Fruit fly (Drosophila melanogaster) whole organism, embryonic: ENCODE data around the gene CG32074.

Experiments used
- Awh ChIP-seq: fragments of 200-800 bp; sonication (Bioruptor generic); IDR thresholded peaks from 2 replicates; pipeline ENCODE4, ENCODE4 v1.3.6; 2022; ENCODE audit warnings: missing biosample characterization, missing genetic modification characterization
- BEAF-32 ChIP-seq: fragments of 200-800 bp; sonication (Bioruptor generic); optimal IDR thresholded peaks from 3 replicates; lab custom pipeline; 2017; ENCODE audit warnings: missing biosample characterization, missing genetic modification characterization, mild to moderate bottlenecking, moderate library complexity, missing genetic modification reagents
- Bgb ChIP-seq: fragments of 200-800 bp; sonication (Bioruptor generic); IDR thresholded peaks from 2 replicates; pipeline ENCODE4 v1.3.6; 2022; ENCODE audit warnings: missing biosample characterization, missing genetic modification characterization; ENCODE audit not compliant: partially characterized antibody
- CG10366 ChIP-seq: fragments of 200-800 bp; sonication (Bioruptor generic); IDR thresholded peaks from 2 replicates; pipeline ENCODE4 v1.3.6; 2022; ENCODE audit warnings: missing biosample characterization, missing genetic modification characterization
- CG11696 ChIP-seq: fragments of 200-800 bp; sonication (Bioruptor generic); IDR thresholded peaks from 2 replicates; pipeline ENCODE4 v1.3.6; 2022; ENCODE audit warnings: missing biosample characterization, missing genetic modification characterization
- CG12391 ChIP-seq: fragments of 200-800 bp; sonication (Bioruptor generic); optimal IDR thresholded peaks from 3 replicates; lab custom pipeline; 2018; ENCODE audit warnings: missing biosample characterization, mild to moderate bottlenecking, missing genetic modification characterization, moderate library complexity
- CG12744 ChIP-seq: fragments of 200-800 bp; sonication (Bioruptor generic); optimal IDR thresholded peaks from 2 replicates; lab custom pipeline; 2016; ENCODE audit warnings: missing biosample characterization, missing genetic modification characterization
- CG13296 ChIP-seq: fragments of 200-800 bp; sonication (Bioruptor generic); optimal IDR thresholded peaks from 3 replicates; lab custom pipeline; 2018; ENCODE audit warnings: missing biosample characterization, mild to moderate bottlenecking, missing genetic modification characterization
- CG14050 ChIP-seq: fragments of 200-800 bp; sonication (Bioruptor generic); IDR thresholded peaks from 3 replicates; pipeline ENCODE4 v1.3.6; 2022; ENCODE audit warnings: missing biosample characterization, missing genetic modification characterization
- CG1602 ChIP-seq: fragments of 200-800 bp; sonication (Bioruptor generic); optimal IDR thresholded peaks from 3 replicates; lab custom pipeline; 2016; ENCODE audit warnings: missing biosample characterization, missing genetic modification characterization
- CG17612 ChIP-seq: fragments of 200-800 bp; sonication (Bioruptor generic); IDR thresholded peaks from 2 replicates; pipeline ENCODE4 v1.3.6; 2022; ENCODE audit warnings: missing biosample characterization, missing genetic modification characterization
- CG18262 ChIP-seq: fragments of 200-800 bp; optimal IDR thresholded peaks from 3 replicates; lab custom pipeline; 2019; ENCODE audit warnings: missing biosample characterization, mild to moderate bottlenecking, missing genetic modification characterization, moderate library complexity
- CG2120 ChIP-seq: fragments of 200-800 bp; sonication (Bioruptor generic); optimal IDR thresholded peaks from 3 replicates; lab custom pipeline; 2016; ENCODE audit warnings: missing biosample characterization, missing genetic modification characterization
- CG2199 ChIP-seq: fragments of 200-800 bp; sonication (Bioruptor generic); IDR thresholded peaks from 3 replicates; pipeline ENCODE4 v1.3.6; 2022; ENCODE audit warnings: missing biosample characterization, missing genetic modification characterization
- CG3995 ChIP-seq: fragments of 200-800 bp; sonication (Bioruptor generic); optimal IDR thresholded peaks from 3 replicates; lab custom pipeline; 2016; ENCODE audit warnings: missing biosample characterization, missing genetic modification characterization
- CG6175 ChIP-seq: fragments of 200-800 bp; sonication (Bioruptor generic); IDR thresholded peaks from 3 replicates; pipeline ENCODE4 v1.3.6; 2022; ENCODE audit warnings: missing biosample characterization, missing genetic modification characterization
- CG6683 ChIP-seq: fragments of 200-800 bp; sonication (Bioruptor generic); optimal IDR thresholded peaks from 2 replicates; lab custom pipeline; 2017; ENCODE audit warnings: missing biosample characterization, mild to moderate bottlenecking, missing genetic modification characterization, missing genetic modification reagents
- CG7786 ChIP-seq: fragments of 200-800 bp; sonication (Bioruptor generic); optimal IDR thresholded peaks from 2 replicates; lab custom pipeline; 2016; ENCODE audit warnings: missing biosample characterization, missing genetic modification characterization
- CTCF ChIP-seq: fragments of 200-800 bp; sonication (Bioruptor generic); optimal IDR thresholded peaks from 2 replicates; lab custom pipeline; 2017; ENCODE audit warnings: missing biosample characterization, mild to moderate bottlenecking, missing genetic modification characterization, moderate library complexity
- Dp ChIP-seq: fragments of 200-800 bp; sonication (Bioruptor generic); optimal IDR thresholded peaks from 2 replicates; lab custom pipeline; 2018; ENCODE audit warnings: missing biosample characterization, mild to moderate bottlenecking, missing genetic modification characterization, moderate library complexity
- Ets97D ChIP-seq: fragments of 200-800 bp; sonication (Bioruptor generic); optimal IDR thresholded peaks from 3 replicates; lab custom pipeline; 2016; ENCODE audit warnings: missing biosample characterization, missing genetic modification characterization
- Fer1 ChIP-seq: fragments of 200-800 bp; sonication (Bioruptor generic); optimal IDR thresholded peaks from 2 replicates; lab custom pipeline; 2017; ENCODE audit warnings: missing biosample characterization, mild to moderate bottlenecking, missing genetic modification characterization
- Gsc ChIP-seq: fragments of 200-800 bp; sonication (Bioruptor generic); IDR thresholded peaks from 2 replicates; pipeline ENCODE4 v1.3.6; 2022; ENCODE audit warnings: missing biosample characterization, missing genetic modification characterization
- HLH3B ChIP-seq: fragments of 200-800 bp; sonication (Bioruptor generic); IDR thresholded peaks from 2 replicates; pipeline ENCODE4 v1.3.6; 2022; ENCODE audit warnings: missing biosample characterization, missing genetic modification characterization
- Hr78 ChIP-seq, 2 experiments: fragments of 200-800 bp in 1 of 2; fragments of >200 bp in 1 of 2; sonication (Bioruptor generic) in 1 of 2; optimal IDR thresholded peaks; 2 replicates each; lab custom pipeline; 2017 to 2019; ENCODE audit warnings: missing biosample characterization in 2 of 2, missing genetic modification characterization in 2 of 2, mild to moderate bottlenecking in 1 of 2, moderate library complexity in 1 of 2
- Lim3 ChIP-seq: fragments of 200-800 bp; sonication (Bioruptor generic); IDR thresholded peaks from 2 replicates; pipeline ENCODE4 v1.3.6; 2022; ENCODE audit warnings: missing biosample characterization, missing genetic modification characterization
- MBD-R2 ChIP-seq: fragments of 200-800 bp; sonication (Bioruptor generic); IDR thresholded peaks from 2 replicates; pipeline ENCODE4 v1.3.6; 2022; ENCODE audit warnings: missing biosample characterization, missing genetic modification characterization
- MESR4 ChIP-seq: fragments of 200-800 bp; sonication (Bioruptor generic); optimal IDR thresholded peaks from 2 replicates; lab custom pipeline; 2018; ENCODE audit warnings: missing biosample characterization, mild to moderate bottlenecking, missing genetic modification characterization, moderate library complexity
- Med ChIP-seq: fragments of 200-800 bp; sonication (Bioruptor generic); peaks from one replicate; lab custom pipeline; 2016; ENCODE audit warnings: missing biosample characterization, missing genetic modification characterization, mild to moderate bottlenecking, inconsistent platforms, moderate library complexity
- Meics ChIP-seq: fragments of 200-800 bp; sonication (Bioruptor generic); optimal IDR thresholded peaks from 2 replicates; lab custom pipeline; 2017; ENCODE audit warnings: missing biosample characterization, mild to moderate bottlenecking, missing genetic modification characterization
- Sin3A ChIP-seq: fragments of >200 bp; optimal IDR thresholded peaks from 2 replicates; lab custom pipeline; 2018
- Sry-δ ChIP-seq: fragments of 200-800 bp; sonication (Bioruptor generic); optimal IDR thresholded peaks from 2 replicates; lab custom pipeline; 2016; ENCODE audit warnings: missing biosample characterization, missing genetic modification characterization
- Xrp1 ChIP-seq: fragments of 200-800 bp; sonication (Bioruptor generic); IDR thresholded peaks from 2 replicates; pipeline ENCODE4 v1.3.6; 2022; ENCODE audit warnings: missing biosample characterization, missing genetic modification characterization
- cg ChIP-seq: fragments of 200-800 bp; sonication (Bioruptor generic); optimal IDR thresholded peaks from 3 replicates; lab custom pipeline; 2019; ENCODE audit warnings: missing biosample characterization, mild to moderate bottlenecking, missing genetic modification characterization, moderate library complexity
- chinmo ChIP-seq: fragments of 200-800 bp; sonication (Bioruptor generic); IDR thresholded peaks from 4 replicates; pipeline ENCODE4 v1.3.6; 2022; ENCODE audit warnings: missing biosample characterization, missing genetic modification characterization; ENCODE audit not compliant: partially characterized antibody
- hb ChIP-seq: fragments of 200-800 bp; sonication (Bioruptor generic); IDR thresholded peaks from 3 replicates; pipeline ENCODE4 v1.3.6; 2022; ENCODE audit warnings: missing biosample characterization, missing genetic modification characterization; ENCODE audit not compliant: partially characterized antibody
- hth ChIP-seq: fragments of >200 bp; optimal IDR thresholded peaks from 2 replicates; lab custom pipeline; 2017; ENCODE audit warnings: inconsistent platforms
- jumu ChIP-seq: fragments of 200-800 bp; sonication (Bioruptor generic); optimal IDR thresholded peaks from 3 replicates; lab custom pipeline; 2016; ENCODE audit warnings: missing biosample characterization, missing genetic modification characterization
- lab ChIP-seq: fragments of 200-800 bp; sonication (Bioruptor generic); optimal IDR thresholded peaks from 3 replicates; lab custom pipeline; 2017; ENCODE audit warnings: missing biosample characterization, missing genetic modification characterization, mild to moderate bottlenecking, moderate library complexity, missing genetic modification reagents
- nmo ChIP-seq: fragments of 200-800 bp; sonication (Bioruptor generic); optimal IDR thresholded peaks from 2 replicates; lab custom pipeline; 2018; ENCODE audit warnings: missing biosample characterization, mild to moderate bottlenecking, missing genetic modification characterization, moderate library complexity
- nom ChIP-seq: fragments of 200-800 bp; sonication (Bioruptor generic); optimal IDR thresholded peaks from 2 replicates; lab custom pipeline; 2017; ENCODE audit warnings: missing biosample characterization, missing genetic modification characterization, mild to moderate bottlenecking, moderate library complexity, missing genetic modification reagents
- p53 ChIP-seq: fragments of 200-800 bp; sonication (Bioruptor generic); optimal IDR thresholded peaks from 2 replicates; lab custom pipeline; 2016; ENCODE audit warnings: missing biosample characterization, missing genetic modification characterization
- psq ChIP-seq: fragments of 200-800 bp; sonication (Bioruptor generic); optimal IDR thresholded peaks from 2 replicates; lab custom pipeline; 2017; ENCODE audit warnings: missing biosample characterization, missing genetic modification characterization
- pzg ChIP-seq: fragments of 200-800 bp; sonication (Bioruptor generic); optimal IDR thresholded peaks from 3 replicates; lab custom pipeline; 2018; ENCODE audit warnings: missing biosample characterization, mild to moderate bottlenecking, missing genetic modification characterization, moderate library complexity
- row ChIP-seq: fragments of 200-800 bp; sonication (Bioruptor generic); IDR thresholded peaks from 3 replicates; pipeline ENCODE4 v1.3.6; 2022; ENCODE audit warnings: missing biosample characterization, missing genetic modification characterization
- scrt ChIP-seq: fragments of 200-800 bp; sonication (Bioruptor generic); optimal IDR thresholded peaks from 2 replicates; lab custom pipeline; 2018; ENCODE audit warnings: missing biosample characterization, mild to moderate bottlenecking, missing genetic modification characterization, moderate library complexity
- sens ChIP-seq: fragments of 200-800 bp; sonication (Bioruptor generic); peaks from one replicate; lab custom pipeline; 2016; ENCODE audit warnings: missing biosample characterization, missing genetic modification characterization
- sna ChIP-seq: fragments of 200-800 bp; sonication (Bioruptor generic); IDR thresholded peaks from 2 replicates; pipeline ENCODE4 v1.3.6; 2022; ENCODE audit warnings: missing biosample characterization, missing genetic modification characterization; ENCODE audit not compliant: partially characterized antibody
- stwl ChIP-seq: fragments of 200-800 bp; sonication (Bioruptor generic); optimal IDR thresholded peaks from 3 replicates; lab custom pipeline; 2018; ENCODE audit warnings: missing biosample characterization, mild to moderate bottlenecking, missing genetic modification characterization, moderate library complexity
- yki ChIP-seq: fragments of >200 bp; optimal IDR thresholded peaks from 3 replicates; lab custom pipeline; 2018

CG32074 gene

dm6 chr3L:11113198-11114197 lies 18.6 kb downstream of the CG32074 start, which contains the start of gene Sod1 (continued):
- TF ChIP-seq scrt (GFP tag; lab: Kevin White, UChicago) (no peak), p53 (GFP tag; lab: Kevin White, UChicago) (no peak), Lim3 (GFP tag; lab: Robert Waterston, UW) (no peak), CG17612 (GFP tag; lab: Robert Waterston, UW) (no peak), CG1602 (GFP tag; lab: Kevin White, UChicago) (no peak), lab (GFP tag; lab: Kevin White, UChicago) (no peak), sna (GFP tag; lab: Robert Waterston, UW) (no peak), Sry-δ (GFP tag; lab: Kevin White, UChicago) (peak; percentile 34), hb (GFP tag; lab: Robert Waterston, UW) (no peak), CG10366 (GFP tag; lab: Robert Waterston, UW) (no peak), Fer1 (peak; percentile 1), Hr78 (GFP tag; optimal IDR thresholded peaks at IDR 0.05; lab: Kevin White, UChicago) (peak in 1 of 2 experiments; percentile 97), pzg (GFP tag; lab: Kevin White, UChicago) (peak; percentile 76), Ets97D (GFP tag; lab: Kevin White, UChicago) (peak; percentile 38), Xrp1 (GFP tag; lab: Robert Waterston, UW) (peak; percentile 22; the same call in 1 of the 2 replicates), HLH3B (no peak), BEAF-32 (GFP tag; lab: Kevin White, UChicago) (peak; percentile 20), MESR4 (GFP tag; lab: Kevin White, UChicago) (peak; percentile 75), Sin3A (lab: Kevin White, UChicago) (peak; percentile 27), CG3995 (GFP tag; lab: Kevin White, UChicago) (peak; percentile 89), CG2199 (GFP tag; lab: Robert Waterston, UW) (no peak), Gsc (GFP tag; lab: Robert Waterston, UW) (no peak), yki (lab: Kevin White, UChicago) (no peak), Bgb (GFP tag; lab: Robert Waterston, UW) (peak; percentile 29; the same call in 1 of the 2 replicates), jumu (no peak), CG12391 (tag; lab: Kevin White, UChicago) (peak; percentile 20), CG18262 (tag; lab: Kevin White, UChicago) (no peak), CG7786 (no peak), MBD-R2 (GFP tag; lab: Robert Waterston, UW) (peak; percentile 41; the same call in 1 of the 2 replicates), row (peak; percentile 45; the same call in 2 of the 3 replicates), stwl (tag; lab: Kevin White, UChicago) (peak; percentile 57), nom (GFP tag; lab: Kevin White, UChicago) (peak; percentile 98), psq (GFP tag; lab: Kevin White, UChicago) (no peak), Awh (no peak), hth (lab: Kevin White, UChicago) (no peak), CG13296 (no peak), Dp (GFP tag; lab: Kevin White, UChicago) (peak; percentile 73), sens (peak; percentile 69), chinmo (peak; percentile 71; the same call in 1 of the 4 replicates), CG6175 (GFP tag; lab: Robert Waterston, UW) (no peak), CG12744 (no peak), cg (GFP tag; lab: Kevin White, UChicago) (peak; percentile 30), CG11696 (peak; percentile 86), CTCF (GFP tag; lab: Kevin White, UChicago) (peak; percentile 10), CG2120 (peak; percentile 6), Med (peak; percentile 65), CG14050 (GFP tag; lab: Robert Waterston, UW) (no peak), CG6683 (GFP tag; lab: Kevin White, UChicago) (no peak), Meics (GFP tag; lab: Kevin White, UChicago) (no peak), nmo (GFP tag; lab: Kevin White, UChicago) (peak; percentile 31)
